Worm (Caenorhabditis elegans) whole organism, L3 larva: ENCODE measurements around the gene srw-62.

ENCODE experiments used
- aly-2 ChIP-seq: fragments of 150-350 bp; optimal IDR thresholded peaks from 2 replicates; lab custom pipeline; 2014; ENCODE audit warnings: missing biosample characterization, missing genetic modification characterization
- hmg-11 ChIP-seq: sonication (generic microtip); optimal IDR thresholded peaks from 2 replicates; lab custom pipeline; 2016; ENCODE audit warnings: missing genetic modification characterization, missing compliant biosample characterization
- nhr-11 ChIP-seq: fragments of 150-350 bp; optimal IDR thresholded peaks from 2 replicates; lab custom pipeline; 2014; ENCODE audit warnings: missing biosample characterization, missing genetic modification characterization
- nhr-12 ChIP-seq: fragments of 150-350 bp; optimal IDR thresholded peaks from 2 replicates; lab custom pipeline; 2014; ENCODE audit warnings: missing biosample characterization, missing genetic modification characterization
- nhr-25 ChIP-seq: sonication (generic microtip); optimal IDR thresholded peaks from 2 replicates; lab custom pipeline; 2017; ENCODE audit warnings: missing biosample characterization, missing genetic modification characterization
- nhr-28 ChIP-seq: fragments of 150-350 bp; optimal IDR thresholded peaks from 2 replicates; lab custom pipeline; 2014; ENCODE audit warnings: missing biosample characterization, missing genetic modification characterization
- ztf-4 ChIP-seq: fragments of 150-350 bp; optimal IDR thresholded peaks from 2 replicates; lab custom pipeline; 2014; ENCODE audit warnings: missing biosample characterization, missing genetic modification characterization

DNA sequence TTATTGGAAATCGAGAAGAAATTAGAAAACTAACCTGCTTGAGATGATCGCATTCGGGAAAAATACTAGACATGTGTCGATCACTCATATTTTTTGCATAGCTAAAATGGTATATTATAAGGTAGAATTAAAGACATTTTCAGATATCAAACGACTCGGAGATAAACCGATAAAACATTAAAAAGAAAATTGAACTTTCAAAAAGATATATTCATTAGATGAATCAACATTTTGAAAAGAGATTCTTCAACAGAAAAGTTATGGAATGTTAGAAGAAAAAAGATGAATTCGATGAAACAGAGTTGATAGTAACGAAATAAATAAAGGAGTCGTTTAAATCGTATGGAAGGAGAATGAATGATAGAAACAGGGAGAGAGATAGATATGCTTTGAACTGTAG, 30.4 kb downstream of the srw-62 start, which contains the start of gene mdmh-35:
- TF ChIP-seq hmg-11 (tag; lab: Kevin White, UChicago) (no peak), ztf-4 (tag; lab: Kevin White, UChicago) (no peak), nhr-12 (tag; lab: Kevin White, UChicago) (no peak), nhr-28 (no peak), nhr-25 (tag; lab: Kevin White, UChicago) (no peak), aly-2 (tag; lab: Kevin White, UChicago) (no peak), nhr-11 (tag; lab: Kevin White, UChicago) (no peak)
